Worm (Caenorhabditis elegans): ENCODE results near the gene daf-31.

daf-31 gene

ce11 chrIV:8294650-8295049 lies 4.6 kb downstream of the daf-31 start, which contains the start of gene tbce-1:
TSS of gene tbce-1 (plus strand) at chrIV:8294690.
- TF ChIP-seq scrt-1 (GFP tag; IDR thresholded peaks at IDR 0.05): no peak
- no peak for TF ChIP-seq hmg-4 (GFP tag; optimal IDR thresholded peaks at IDR 0.05)
- TF ChIP-seq flt-1 (GFP tag; IDR thresholded peaks at IDR 0.05): no peak
- TF ChIP-seq ets-7 (tag; optimal IDR thresholded peaks at IDR 0.05): no peak
- no peak for TF ChIP-seq hnd-1 (tag; optimal IDR thresholded peaks at IDR 0.05)
- TF ChIP-seq tbx-37 (GFP tag; conservative IDR thresholded peaks at IDR 0.05): no peak
- no peak for TF ChIP-seq B0310.2 (tag; optimal IDR thresholded peaks at IDR 0.05)
- TF ChIP-seq tra-4 (tag; optimal IDR thresholded peaks at IDR 0.05): no peak

- no peak for TF ChIP-seq hnd-1 (tag; optimal IDR thresholded peaks at IDR 0.05)
- TF ChIP-seq sea-1 (GFP tag; conservative IDR thresholded peaks at IDR 0.05): no peak
- TF ChIP-seq F13C5.2 (tag; optimal IDR thresholded peaks at IDR 0.05): no peak
- TF ChIP-seq hmg-4 (GFP tag; optimal IDR thresholded peaks at IDR 0.05): no peak
- TF ChIP-seq ama-1 (optimal IDR thresholded peaks at IDR 0.05): no peak
- TF ChIP-seq ceh-36 (tag; optimal IDR thresholded peaks at IDR 0.05): no peak
- TF ChIP-seq B0310.2 (tag; optimal IDR thresholded peaks at IDR 0.05): no peak
- TF ChIP-seq flt-1 (GFP tag; IDR thresholded peaks at IDR 0.05): no peak
- no peak for TF ChIP-seq aly-1 (tag; optimal IDR thresholded peaks at IDR 0.05)
- TF ChIP-seq hmbx-1 (tag; optimal IDR thresholded peaks at IDR 0.05): no peak
- no peak for TF ChIP-seq ets-7 (tag; optimal IDR thresholded peaks at IDR 0.05)
- TF ChIP-seq tbx-11 (GFP tag; IDR thresholded peaks at IDR 0.05): no peak
- no peak for TF ChIP-seq tbx-37 (GFP tag; conservative IDR thresholded peaks at IDR 0.05)
These were observed 7.1 kb downstream of the daf-31 start, which contains the start of gene nprl-3 for ce11 chrIV:8297192-8297591. TSS of gene nprl-3 (plus strand) at chrIV:8297492.

ce11 chrIV:8299636-8300035 lies 9.6 kb downstream of the daf-31 start, which contains the start of gene F35H10.6:
TSS of gene F35H10.6 (plus strand) at chrIV:8299936.
- TF ChIP-seq hnd-1 (tag; optimal IDR thresholded peaks at IDR 0.05) (no peak), hmg-4 (GFP tag; optimal IDR thresholded peaks at IDR 0.05) (no peak), ceh-13 (GFP tag; optimal IDR thresholded peaks at IDR 0.05) (no peak), B0310.2 (tag; optimal IDR thresholded peaks at IDR 0.05) (no peak), tra-4 (tag; optimal IDR thresholded peaks at IDR 0.05) (no peak), scrt-1 (GFP tag; IDR thresholded peaks at IDR 0.05) (no peak)

- no peak for TF ChIP-seq F13C5.2 (tag; optimal IDR thresholded peaks at IDR 0.05)
- TF ChIP-seq aly-1 (tag; optimal IDR thresholded peaks at IDR 0.05): no peak
- no peak for TF ChIP-seq ama-1 (optimal IDR thresholded peaks at IDR 0.05)
- no peak for TF ChIP-seq hmbx-1 (tag; optimal IDR thresholded peaks at IDR 0.05)
- no peak for TF ChIP-seq tbx-11 (GFP tag; IDR thresholded peaks at IDR 0.05)
- TF ChIP-seq tra-4 (tag; optimal IDR thresholded peaks at IDR 0.05): no peak
- TF ChIP-seq ets-7 (tag; optimal IDR thresholded peaks at IDR 0.05): no peak
- no peak for TF ChIP-seq ceh-36 (tag; optimal IDR thresholded peaks at IDR 0.05)
- TF ChIP-seq sea-1 (GFP tag; conservative IDR thresholded peaks at IDR 0.05): no peak
- no peak for TF ChIP-seq tbx-37 (GFP tag; conservative IDR thresholded peaks at IDR 0.05)
- TF ChIP-seq scrt-1 (GFP tag; IDR thresholded peaks at IDR 0.05): no peak
These were observed 10.4 kb downstream of the daf-31 start, which contains the start of gene F35H10.5 for ce11 chrIV:8300468-8300867. TSS of gene F35H10.5 (plus strand) at chrIV:8300768.

- TF ChIP-seq pes-1 (GFP tag; IDR thresholded peaks at IDR 0.05) (no peak), tbx-37 (GFP tag; conservative IDR thresholded peaks at IDR 0.05) (no peak), hnd-1 (tag; optimal IDR thresholded peaks at IDR 0.05) (no peak), F13C5.2 (tag; optimal IDR thresholded peaks at IDR 0.05) (no peak), B0310.2 (tag; optimal IDR thresholded peaks at IDR 0.05) (no peak), ama-1 (optimal IDR thresholded peaks at IDR 0.05) (no peak), hmbx-1 (tag; optimal IDR thresholded peaks at IDR 0.05) (no peak), flt-1 (GFP tag; IDR thresholded peaks at IDR 0.05) (no peak), hmg-4 (GFP tag; optimal IDR thresholded peaks at IDR 0.05) (no peak), ceh-36 (tag; optimal IDR thresholded peaks at IDR 0.05) (no peak)
These were observed 11.9 kb downstream of the daf-31 start for ce11 chrIV:8301925-8302324.

ce11 chrIV:8302648-8303161 lies 12.6 kb downstream of the daf-31 start:
- TF ChIP-seq B0310.2 (tag; optimal IDR thresholded peaks at IDR 0.05): no peak
- TF ChIP-seq aly-1 (tag; optimal IDR thresholded peaks at IDR 0.05): no peak
- no peak for TF ChIP-seq hnd-1 (tag; optimal IDR thresholded peaks at IDR 0.05)
- TF ChIP-seq scrt-1 (GFP tag; IDR thresholded peaks at IDR 0.05): no peak
- TF ChIP-seq ceh-36 (tag; optimal IDR thresholded peaks at IDR 0.05): no peak
- no peak for TF ChIP-seq tbx-11 (GFP tag; IDR thresholded peaks at IDR 0.05)
- TF ChIP-seq sea-1 (GFP tag; conservative IDR thresholded peaks at IDR 0.05): no peak
- no peak for TF ChIP-seq tra-4 (tag; optimal IDR thresholded peaks at IDR 0.05)
- TF ChIP-seq ets-7 (tag; optimal IDR thresholded peaks at IDR 0.05): no peak
- TF ChIP-seq flt-1 (GFP tag; IDR thresholded peaks at IDR 0.05): no peak
- TF ChIP-seq hmg-4 (GFP tag; optimal IDR thresholded peaks at IDR 0.05): no peak

- TF ChIP-seq tbx-11 (GFP tag; IDR thresholded peaks at IDR 0.05) (no peak), ama-1 (optimal IDR thresholded peaks at IDR 0.05) (no peak), hnd-1 (tag; optimal IDR thresholded peaks at IDR 0.05) (no peak), aly-1 (tag; optimal IDR thresholded peaks at IDR 0.05) (no peak), pes-1 (GFP tag; IDR thresholded peaks at IDR 0.05) (no peak), ets-7 (tag; optimal IDR thresholded peaks at IDR 0.05) (no peak), F13C5.2 (tag; optimal IDR thresholded peaks at IDR 0.05) (no peak), scrt-1 (GFP tag; IDR thresholded peaks at IDR 0.05) (no peak), B0310.2 (tag; optimal IDR thresholded peaks at IDR 0.05) (no peak), hmg-4 (GFP tag; optimal IDR thresholded peaks at IDR 0.05) (no peak), tbx-37 (GFP tag; conservative IDR thresholded peaks at IDR 0.05) (no peak), sea-1 (GFP tag; conservative IDR thresholded peaks at IDR 0.05) (no peak), hmbx-1 (tag; optimal IDR thresholded peaks at IDR 0.05) (no peak), flt-1 (GFP tag; IDR thresholded peaks at IDR 0.05) (no peak), tra-4 (tag; optimal IDR thresholded peaks at IDR 0.05) (no peak), ceh-36 (tag; optimal IDR thresholded peaks at IDR 0.05) (no peak), ceh-13 (GFP tag; optimal IDR thresholded peaks at IDR 0.05) (no peak)
These were observed 13.6 kb downstream of the daf-31 start, which contains the start of gene vha-5 for ce11 chrIV:8303668-8304067. TSS of gene vha-5 (plus strand) at chrIV:8303968.
